Fruit fly (Drosophila melanogaster) whole organism, embryonic: ENCODE data around the gene CG14893.

Source experiments
- ATbp ChIP-seq: fragments of 200-800 bp; sonication (Bioruptor generic); optimal IDR thresholded peaks from 2 replicates; lab custom pipeline; 2017; ENCODE audit warnings: missing biosample characterization, mild to moderate bottlenecking, missing genetic modification characterization, missing genetic modification reagents
- Ada2b ChIP-seq: fragments of 200-800 bp; sonication (Bioruptor generic); IDR thresholded peaks from 2 replicates; pipeline ENCODE4 v1.3.6; 2022; ENCODE audit warnings: missing biosample characterization, missing genetic modification characterization
- BtbVII ChIP-seq: fragments of 200-800 bp; sonication (Bioruptor generic); optimal IDR thresholded peaks from 3 replicates; lab custom pipeline; 2017; ENCODE audit warnings: missing biosample characterization, mild to moderate bottlenecking, missing genetic modification characterization
- CG10147 ChIP-seq: fragments of 200-800 bp; sonication (Bioruptor generic); optimal IDR thresholded peaks from 2 replicates; lab custom pipeline; 2019; ENCODE audit warnings: missing biosample characterization, mild to moderate bottlenecking, missing genetic modification characterization, moderate library complexity
- CG12942 ChIP-seq: fragments of 200-800 bp; sonication (Bioruptor generic); optimal IDR thresholded peaks from 3 replicates; lab custom pipeline; 2016; ENCODE audit warnings: missing biosample characterization, missing genetic modification characterization
- CG1529 ChIP-seq: fragments of 200-800 bp; sonication (Bioruptor generic); optimal IDR thresholded peaks from 3 replicates; lab custom pipeline; 2018; ENCODE audit warnings: missing biosample characterization, missing genetic modification characterization
- CG15479 ChIP-seq: fragments of 200-800 bp; sonication (Bioruptor generic); optimal IDR thresholded peaks from 3 replicates; lab custom pipeline; 2019; ENCODE audit warnings: missing biosample characterization, mild to moderate bottlenecking, missing genetic modification characterization, moderate library complexity
- CG15601 ChIP-seq: fragments of 200-800 bp; sonication (Bioruptor generic); optimal IDR thresholded peaks from 3 replicates; lab custom pipeline; 2019; ENCODE audit warnings: missing biosample characterization, mild to moderate bottlenecking, missing genetic modification characterization, moderate library complexity
- CG16779 ChIP-seq: fragments of 200-800 bp; sonication (Bioruptor generic); IDR thresholded peaks from 2 replicates; pipeline ENCODE4 v1.3.6; 2022; ENCODE audit warnings: missing biosample characterization, missing genetic modification characterization
- CG17186 ChIP-seq: fragments of 200-800 bp; sonication (Bioruptor generic); optimal IDR thresholded peaks from 3 replicates; lab custom pipeline; 2017; ENCODE audit warnings: missing biosample characterization, missing genetic modification reagents, missing genetic modification characterization
- CG17361 ChIP-seq: fragments of 200-800 bp; sonication (Bioruptor generic); IDR thresholded peaks from 3 replicates; pipeline ENCODE4 v1.3.6; 2022; ENCODE audit warnings: missing biosample characterization, missing genetic modification characterization
- CG34422 ChIP-seq: fragments of 200-800 bp; sonication (Bioruptor generic); IDR thresholded peaks from 3 replicates; pipeline ENCODE4 v1.3.6; 2022; ENCODE audit warnings: missing biosample characterization, missing genetic modification characterization
- CG3847 ChIP-seq: fragments of 200-800 bp; sonication (Bioruptor generic); IDR thresholded peaks from 2 replicates; pipeline ENCODE4 v1.3.6; 2022; ENCODE audit warnings: missing biosample characterization, missing genetic modification characterization
- CG5180 ChIP-seq: fragments of 200-800 bp; sonication (Bioruptor generic); optimal IDR thresholded peaks from 3 replicates; lab custom pipeline; 2017; ENCODE audit warnings: missing biosample characterization, missing genetic modification characterization, mild to moderate bottlenecking, moderate library complexity, missing genetic modification reagents
- CG6254 ChIP-seq: fragments of 200-800 bp; sonication (Bioruptor generic); optimal IDR thresholded peaks from 3 replicates; lab custom pipeline; 2017; ENCODE audit warnings: mild to moderate bottlenecking, missing biosample characterization, missing genetic modification reagents, missing genetic modification characterization
- CG6272 ChIP-seq: fragments of 200-800 bp; sonication (Bioruptor generic); IDR thresholded peaks from 2 replicates; pipeline ENCODE4 v1.3.6; 2022; ENCODE audit warnings: missing biosample characterization, missing genetic modification characterization
- CG7839 ChIP-seq: fragments of 200-800 bp; sonication (Bioruptor generic); optimal IDR thresholded peaks from 3 replicates; lab custom pipeline; 2018; ENCODE audit warnings: missing biosample characterization, mild to moderate bottlenecking, missing genetic modification characterization, moderate library complexity
- CG7987 ChIP-seq: fragments of 200-800 bp; sonication (Bioruptor generic); optimal IDR thresholded peaks from 2 replicates; lab custom pipeline; 2018; ENCODE audit warnings: missing biosample characterization, mild to moderate bottlenecking, missing genetic modification characterization, moderate library complexity
- CG8290 ChIP-seq, 3 experiments: fragments of 200-800 bp; sonication (Bioruptor generic); optimal IDR thresholded peaks; 2 replicates each; lab custom pipeline; 2016 to 2019; ENCODE audit warnings: missing biosample characterization in 3 of 3, missing genetic modification characterization in 3 of 3, mild to moderate bottlenecking in 2 of 3, moderate library complexity in 1 of 3
- CG9797 ChIP-seq: fragments of 200-800 bp; sonication (Bioruptor generic); optimal IDR thresholded peaks from 3 replicates; lab custom pipeline; 2018; ENCODE audit warnings: missing biosample characterization, mild to moderate bottlenecking, missing genetic modification characterization
- Chrac-16 ChIP-seq: fragments of 200-800 bp; sonication (Bioruptor generic); optimal IDR thresholded peaks from 3 replicates; lab custom pipeline; 2016; ENCODE audit warnings: missing biosample characterization, missing genetic modification characterization
- Deaf1 ChIP-seq: fragments of 200-800 bp; optimal IDR thresholded peaks from 3 replicates; lab custom pipeline; 2019; ENCODE audit warnings: missing biosample characterization, mild to moderate bottlenecking, missing genetic modification characterization, moderate library complexity
- Dek ChIP-seq: fragments of 200-800 bp; sonication (Bioruptor generic); optimal IDR thresholded peaks from 3 replicates; lab custom pipeline; 2019; ENCODE audit warnings: missing biosample characterization, mild to moderate bottlenecking, missing genetic modification characterization, moderate library complexity
- Doc2 ChIP-seq: fragments of 200-800 bp; sonication (Bioruptor generic); IDR thresholded peaks from 2 replicates; pipeline ENCODE4 v1.3.6; 2022; ENCODE audit warnings: missing biosample characterization, missing genetic modification characterization
- GATAe ChIP-seq: fragments of 200-800 bp; sonication (Bioruptor generic); conservative IDR thresholded peaks from 2 replicates; pipeline ENCODE4 v1.3.6; 2022; ENCODE audit warnings: missing biosample characterization, missing genetic modification characterization
- HLH3B ChIP-seq: fragments of 200-800 bp; sonication (Bioruptor generic); IDR thresholded peaks from 2 replicates; pipeline ENCODE4 v1.3.6; 2022; ENCODE audit warnings: missing biosample characterization, missing genetic modification characterization
- HLH54F ChIP-seq: fragments of 200-800 bp; sonication (Bioruptor generic); optimal IDR thresholded peaks from 3 replicates; lab custom pipeline; 2016; ENCODE audit warnings: missing biosample characterization, missing genetic modification characterization
- Lim3 ChIP-seq: fragments of 200-800 bp; sonication (Bioruptor generic); IDR thresholded peaks from 2 replicates; pipeline ENCODE4 v1.3.6; 2022; ENCODE audit warnings: missing biosample characterization, missing genetic modification characterization
- MBD-R2 ChIP-seq: fragments of 200-800 bp; sonication (Bioruptor generic); IDR thresholded peaks from 2 replicates; pipeline ENCODE4 v1.3.6; 2022; ENCODE audit warnings: missing biosample characterization, missing genetic modification characterization
- Mes4 ChIP-seq: fragments of 200-800 bp; sonication (Bioruptor generic); optimal IDR thresholded peaks from 2 replicates; lab custom pipeline; 2016; ENCODE audit warnings: missing biosample characterization, missing genetic modification characterization
- Optix ChIP-seq: fragments of 200-800 bp; sonication (Bioruptor generic); IDR thresholded peaks from 3 replicates; pipeline ENCODE4 v1.3.6; 2022; ENCODE audit warnings: missing biosample characterization, missing genetic modification characterization
- Ptx1 ChIP-seq: fragments of 200-800 bp; sonication (Bioruptor generic); IDR thresholded peaks from 2 replicates; pipeline ENCODE4 v1.3.6; 2022; ENCODE audit warnings: missing biosample characterization, missing genetic modification characterization
- Six4 ChIP-seq: fragments of 200-800 bp; sonication (Bioruptor generic); optimal IDR thresholded peaks from 2 replicates; lab custom pipeline; 2016; ENCODE audit warnings: missing biosample characterization, missing genetic modification characterization
- TFAM ChIP-seq: fragments of 200-800 bp; sonication (Bioruptor generic); optimal IDR thresholded peaks from 2 replicates; lab custom pipeline; 2017; ENCODE audit warnings: missing biosample characterization, missing genetic modification characterization, inconsistent platforms
- bsh ChIP-seq, 2 experiments: fragments of 200-800 bp; sonication (Bioruptor generic); optimal IDR thresholded peaks; 2 replicates each; lab custom pipeline; 2017 to 2018; ENCODE audit warnings: mild to moderate bottlenecking in 2 of 2, missing biosample characterization in 2 of 2, missing genetic modification characterization in 2 of 2, moderate library complexity in 1 of 2
- chinmo ChIP-seq: fragments of 200-800 bp; sonication (Bioruptor generic); IDR thresholded peaks from 4 replicates; pipeline ENCODE4 v1.3.6; 2022; ENCODE audit warnings: missing biosample characterization, missing genetic modification characterization; ENCODE audit not compliant: partially characterized antibody
- corto ChIP-seq: fragments of 200-800 bp; sonication (Bioruptor generic); optimal IDR thresholded peaks from 2 replicates; lab custom pipeline; 2016; ENCODE audit warnings: missing biosample characterization, mild to moderate bottlenecking, missing genetic modification characterization, moderate library complexity
- crol ChIP-seq: fragments of 200-800 bp; sonication (Bioruptor generic); IDR thresholded peaks from 2 replicates; pipeline ENCODE4 v1.3.6; 2022; ENCODE audit warnings: missing biosample characterization, missing genetic modification characterization
- her ChIP-seq: fragments of 200-800 bp; sonication (Bioruptor generic); optimal IDR thresholded peaks from 2 replicates; lab custom pipeline; 2016; ENCODE audit warnings: missing biosample characterization, missing genetic modification characterization
- hkb ChIP-seq, 2 experiments: fragments of 200-800 bp in 1 of 2; fragments of >200 bp in 1 of 2; sonication (Bioruptor generic) in 1 of 2; IDR thresholded peaks in 1 of 2; optimal IDR thresholded peaks in 1 of 2; 2 replicates each; pipeline versions ENCODE4 v1.3.6 to Lab custom; 2017 to 2022; ENCODE audit warnings: missing biosample characterization in 1 of 2, missing genetic modification characterization in 1 of 2
- pho ChIP-seq: fragments of 200-800 bp; sonication (Bioruptor generic); optimal IDR thresholded peaks from 2 replicates; lab custom pipeline; 2016; ENCODE audit warnings: missing biosample characterization, missing genetic modification characterization
- pita ChIP-seq: fragments of 200-800 bp; sonication (Bioruptor generic); optimal IDR thresholded peaks from 2 replicates; lab custom pipeline; 2017; ENCODE audit warnings: missing biosample characterization, mild to moderate bottlenecking, missing genetic modification characterization
- pzg ChIP-seq: fragments of 200-800 bp; sonication (Bioruptor generic); optimal IDR thresholded peaks from 3 replicates; lab custom pipeline; 2018; ENCODE audit warnings: missing biosample characterization, mild to moderate bottlenecking, missing genetic modification characterization, moderate library complexity
- rib ChIP-seq: fragments of 200-800 bp; sonication (Bioruptor generic); IDR thresholded peaks from 2 replicates; pipeline ENCODE4 v1.3.6; 2022; ENCODE audit warnings: missing biosample characterization, missing genetic modification characterization
- salm ChIP-seq: fragments of 200-800 bp; sonication (Bioruptor generic); optimal IDR thresholded peaks from 2 replicates; lab custom pipeline; 2018; ENCODE audit warnings: missing biosample characterization, mild to moderate bottlenecking, missing genetic modification characterization
- scrt ChIP-seq: fragments of 200-800 bp; sonication (Bioruptor generic); optimal IDR thresholded peaks from 2 replicates; lab custom pipeline; 2018; ENCODE audit warnings: missing biosample characterization, mild to moderate bottlenecking, missing genetic modification characterization, moderate library complexity
- sob ChIP-seq: fragments of 200-800 bp; sonication (Bioruptor generic); IDR thresholded peaks from 2 replicates; pipeline ENCODE4 v1.3.6; 2022; ENCODE audit warnings: missing biosample characterization, missing genetic modification characterization

The CG14893 gene

DNA sequence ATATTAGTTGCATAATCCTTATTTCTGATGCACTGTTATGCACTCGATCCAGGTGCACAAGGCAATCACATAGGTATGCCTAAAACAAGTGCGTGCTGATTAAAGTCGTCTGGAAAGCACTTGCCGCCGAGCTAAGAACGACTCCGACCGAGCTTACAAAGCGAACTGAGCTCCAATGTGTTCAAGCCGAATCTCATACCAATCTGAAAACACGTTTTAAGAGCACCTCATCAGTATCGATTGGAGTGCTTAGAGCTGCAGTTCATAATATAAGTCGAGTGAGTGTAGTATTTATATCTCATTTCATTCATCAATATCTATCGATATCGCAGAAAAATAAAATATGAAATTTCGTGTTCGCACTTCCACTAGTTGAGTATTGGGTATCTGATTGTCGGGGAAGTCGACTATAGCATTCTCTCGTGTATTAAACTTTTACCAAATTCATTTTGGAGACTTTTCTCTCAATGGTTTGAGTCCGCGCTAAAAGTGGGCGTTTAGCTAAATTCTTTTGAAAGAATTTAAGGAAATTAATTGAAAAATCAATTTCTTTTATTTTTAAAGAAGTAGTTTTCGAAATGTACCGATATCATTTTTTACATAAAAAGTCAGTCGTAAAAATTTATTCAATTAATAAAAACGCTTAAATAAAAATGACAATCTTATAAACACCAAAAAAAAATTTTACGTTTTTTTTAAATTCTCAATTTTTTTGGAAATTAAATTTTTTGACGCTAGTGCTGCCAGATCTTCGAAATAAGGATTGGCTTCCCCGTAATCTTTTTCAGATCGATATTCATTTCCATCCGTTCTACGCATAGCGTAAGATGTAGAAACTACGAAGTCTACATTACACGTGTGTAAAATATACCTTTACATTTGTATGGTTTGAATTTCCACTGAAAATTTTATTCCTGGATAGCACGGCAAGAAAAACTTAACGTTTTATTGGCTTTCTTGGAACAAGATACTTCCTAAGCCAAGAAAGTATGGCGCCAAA lies 35.2 kb downstream of the CG14893 start, which contains the start of gene modSP (continued):
- TF ChIP-seq pho (GFP tag; lab: Kevin White, UChicago) (no peak), CG7839 (tag; lab: Kevin White, UChicago) (no peak), BtbVII (GFP tag; lab: Kevin White, UChicago) (no peak), her (GFP tag; lab: Kevin White, UChicago) (peak; percentile 47), Ptx1 (GFP tag; lab: Robert Waterston, UW) (peak; percentile 45; the same call in 1 of the 2 replicates), Lim3 (GFP tag; lab: Robert Waterston, UW) (no peak), GATAe (GFP tag; lab: Robert Waterston, UW) (no peak), Deaf1 (peak; percentile 60), CG17186 (no peak), Ada2b (GFP tag; lab: Robert Waterston, UW) (no peak), CG9797 (GFP tag; lab: Kevin White, UChicago) (no peak), CG8290 (GFP tag; optimal IDR thresholded peaks at IDR 0.05; lab: Kevin White, UChicago) (peak; percentile 56), CG8290 (tag; optimal IDR thresholded peaks at IDR 0.05; lab: Kevin White, UChicago) (peak; percentile 72 to 79), CG16779 (GFP tag; lab: Robert Waterston, UW) (no peak), CG6272 (no peak), CG12942 (no peak), Chrac-16 (GFP tag; lab: Kevin White, UChicago) (peak; percentile 10), Mes4 (GFP tag; lab: Kevin White, UChicago) (no peak), Optix (peak; percentile 28; the same call in 1 of the 3 replicates), CG6254 (no peak), bsh (GFP tag; optimal IDR thresholded peaks at IDR 0.05; lab: Kevin White, UChicago) (peak in 1 of 2 experiments; percentile 18), CG3847 (peak; percentile 22; the same call in 1 of the 2 replicates), Six4 (GFP tag; lab: Kevin White, UChicago) (no peak), CG10147 (GFP tag; lab: Kevin White, UChicago) (peak; percentile 16), Doc2 (GFP tag; lab: Robert Waterston, UW) (no peak), CG15479 (GFP tag; lab: Kevin White, UChicago) (no peak), CG15601 (tag; lab: Kevin White, UChicago) (peak; percentile 16), CG5180 (GFP tag; lab: Kevin White, UChicago) (no peak), CG7987 (GFP tag; lab: Kevin White, UChicago) (no peak), MBD-R2 (GFP tag; lab: Robert Waterston, UW) (0 out of 2 replicates have a peak, but pooled peaks have one; percentile 23), HLH3B (GFP tag; lab: Robert Waterston, UW) (peak; percentile 33; the same call in 1 of the 2 replicates), scrt (GFP tag; lab: Kevin White, UChicago) (no peak), salm (tag; lab: Kevin White, UChicago) (no peak), CG34422 (peak; percentile 34; the same call in 1 of the 3 replicates), CG17361 (peak; percentile 62; the same call in 1 of the 3 replicates), pita (GFP tag; lab: Kevin White, UChicago) (peak; percentile 83), CG1529 (GFP tag; lab: Kevin White, UChicago) (no peak), rib (no peak), sob (GFP tag; lab: Robert Waterston, UW) (peak; percentile 41; the same call in 1 of the 2 replicates), chinmo (GFP tag; lab: Robert Waterston, UW) (peak; percentile 91), corto (GFP tag; lab: Kevin White, UChicago) (no peak), HLH54F (GFP tag; lab: Kevin White, UChicago) (peak; percentile 52), hkb (optimal IDR thresholded peaks at IDR 0.05; lab: Kevin White, UChicago) (peak; percentile 1), hkb (GFP tag; IDR thresholded peaks at IDR 0.05; lab: Robert Waterston, UW) (peak; percentile 46; the same call in 1 of the 2 replicates), crol (GFP tag; lab: Robert Waterston, UW) (no peak), ATbp (GFP tag; lab: Kevin White, UChicago) (no peak), TFAM (GFP tag; lab: Kevin White, UChicago) (no peak), Dek (tag; lab: Kevin White, UChicago) (peak; percentile 4), pzg (GFP tag; lab: Kevin White, UChicago) (peak; percentile 23)
